Fruit fly (Drosophila melanogaster): ENCODE data around the gene Tmlh.

Tmlh gene

dm6 chr3R:20407771-20408315 is at the start of gene Tmlh, which contains the start of gene eIF3g2:
Gene Tmlh (minus strand): TSS chr3R:20407871.
Gene eIF3g2 (plus strand): TSS chr3R:20408265.
- TF ChIP-seq Mnt (GFP tag; optimal IDR thresholded peaks at IDR 0.05) (no peak), CG14711 (tag; optimal IDR thresholded peaks at IDR 0.05) (no peak), ovo (GFP tag; optimal IDR thresholded peaks at IDR 0.05) (no peak), CG1620 (GFP tag; optimal IDR thresholded peaks at IDR 0.05) (no peak), toe (GFP tag; optimal IDR thresholded peaks at IDR 0.05) (no peak), CG11617 (GFP tag; optimal IDR thresholded peaks at IDR 0.05) (no peak), CG7045 (GFP tag; optimal IDR thresholded peaks at IDR 0.05) (no peak), CG7101 (tag; optimal IDR thresholded peaks at IDR 0.05) (no peak), Crg-1 (GFP tag; optimal IDR thresholded peaks at IDR 0.05) (no peak), cic (GFP tag; optimal IDR thresholded peaks at IDR 0.05) (no peak), tj (GFP tag; optimal IDR thresholded peaks at IDR 0.05) (no peak)

dm6 chr3R:20449487-20449886 is 41.8 kb upstream of the Tmlh start:
- no peak for TF ChIP-seq CG7045 (GFP tag; optimal IDR thresholded peaks at IDR 0.05)

- TF ChIP-seq cnc (optimal IDR thresholded peaks at IDR 0.05) (no peak), CG12768 (GFP tag; optimal IDR thresholded peaks at IDR 0.05) (no peak), Mnt (GFP tag; optimal IDR thresholded peaks at IDR 0.05) (no peak), CG11617 (GFP tag; optimal IDR thresholded peaks at IDR 0.05) (no peak), CG14711 (tag; optimal IDR thresholded peaks at IDR 0.05) (no peak), cic (GFP tag; optimal IDR thresholded peaks at IDR 0.05) (no peak), tj (GFP tag; optimal IDR thresholded peaks at IDR 0.05) (no peak), kay (GFP tag; ENCODE audit: borderline replicate concordance) (no peak), bab1 (GFP tag; optimal IDR thresholded peaks at IDR 0.05) (no peak), toe (GFP tag; optimal IDR thresholded peaks at IDR 0.05) (no peak), pad (GFP tag; optimal IDR thresholded peaks at IDR 0.05) (no peak), CG7045 (GFP tag; optimal IDR thresholded peaks at IDR 0.05) (no peak)
Observed at dm6 chr3R:20422092-20422491, 14.4 kb upstream of the Tmlh start.

dm6 chr3R:20407245-20407644 is 426 bp downstream of the Tmlh start:
- TF ChIP-seq CG5204 (GFP tag; optimal IDR thresholded peaks at IDR 0.05): no peak
- no peak for TF ChIP-seq Clk (GFP tag; optimal IDR thresholded peaks at IDR 0.05)
- TF ChIP-seq CG1620 (GFP tag; optimal IDR thresholded peaks at IDR 0.05): no peak
- no peak for TF ChIP-seq pad (GFP tag; optimal IDR thresholded peaks at IDR 0.05)
- no peak for TF ChIP-seq Hr96 (GFP tag; optimal IDR thresholded peaks at IDR 0.05)
- TF ChIP-seq kay (GFP tag; ENCODE audit: borderline replicate concordance): no peak
- no peak for TF ChIP-seq cnc (optimal IDR thresholded peaks at IDR 0.05)
- TF ChIP-seq ovo (GFP tag; optimal IDR thresholded peaks at IDR 0.05): no peak

dm6 chr3R:20360008-20360407 is 47.7 kb downstream of the Tmlh start, which contains the start of gene MtnC:
Gene MtnC (plus strand): TSS chr3R:20360308.
- TF ChIP-seq ovo (GFP tag; optimal IDR thresholded peaks at IDR 0.05): no peak
- peak; percentile 35 for TF ChIP-seq CG7101 (tag; optimal IDR thresholded peaks at IDR 0.05)
- TF ChIP-seq kay (GFP tag; ENCODE audit: borderline replicate concordance): peak; percentile 21
